Worm (Caenorhabditis elegans) whole organism, young adult: ENCODE results near the gene eef-1A.2.

ENCODE experiments used
- B0035.1 ChIP-seq: sonication (generic microtip); optimal IDR thresholded peaks from 2 replicates; lab custom pipeline; 2016; ENCODE audit warnings: missing genetic modification characterization, mild to moderate bottlenecking, missing compliant biosample characterization, missing genotype, missing genetic modification reagents
- F49E8.2 ChIP-seq: sonication (generic microtip); optimal IDR thresholded peaks from 3 replicates; lab custom pipeline; 2017; ENCODE audit warnings: missing genetic modification characterization, mild to moderate bottlenecking, missing compliant biosample characterization, antibody characterized with exemption, moderate library complexity; ENCODE audit not compliant: insufficient read depth
- F52B5.7 ChIP-seq: sonication (generic microtip); optimal IDR thresholded peaks from 2 replicates; lab custom pipeline; 2016; ENCODE audit warnings: mild to moderate bottlenecking, missing genetic modification characterization, missing compliant biosample characterization
- T26A5.8 ChIP-seq: sonication (generic microtip); optimal IDR thresholded peaks from 2 replicates; lab custom pipeline; 2016; ENCODE audit warnings: missing genetic modification characterization, missing compliant biosample characterization
- Y95B8A.8 ChIP-seq: fragments of 200-800 bp; sonication (Bioruptor generic); IDR thresholded peaks from 2 replicates; pipeline ENCODE4 v1.3.6; 2022; ENCODE audit warnings: missing genetic modification reagents, missing genetic modification characterization, missing compliant biosample characterization
- aptf-2 ChIP-seq: fragments of 200-800 bp; sonication (Bioruptor generic); conservative IDR thresholded peaks from 2 replicates; pipeline ENCODE4 v1.3.6; 2022; ENCODE audit warnings: missing genetic modification reagents, missing genetic modification characterization, missing compliant biosample characterization
- aptf-3 ChIP-seq: fragments of 200-800 bp; sonication (Bioruptor generic); IDR thresholded peaks from 2 replicates; pipeline ENCODE4 v1.3.6; 2022; ENCODE audit warnings: missing genetic modification characterization, missing compliant biosample characterization
- ceh-27 ChIP-seq: fragments of 200-800 bp; sonication (Bioruptor generic); optimal IDR thresholded peaks from 2 replicates; lab custom pipeline; 2018; ENCODE audit warnings: mild to moderate bottlenecking, missing genetic modification characterization, moderate library complexity, missing compliant biosample characterization
- ceh-40 ChIP-seq: fragments of 200-800 bp; sonication (Bioruptor generic); IDR thresholded peaks from 2 replicates; pipeline ENCODE4 v1.3.6; 2022; ENCODE audit warnings: missing genetic modification characterization, missing compliant biosample characterization
- ceh-79 ChIP-seq: sonication (generic microtip); optimal IDR thresholded peaks from 2 replicates; lab custom pipeline; 2017; ENCODE audit warnings: mild to moderate bottlenecking, missing genetic modification characterization, missing compliant biosample characterization
- ceh-91 ChIP-seq: fragments of 200-800 bp; sonication (Bioruptor generic); IDR thresholded peaks from 2 replicates; pipeline ENCODE4 v1.3.6; 2022; ENCODE audit warnings: missing genetic modification reagents, missing genetic modification characterization, missing compliant biosample characterization
- ekl-4 ChIP-seq: fragments of 200-800 bp; sonication (Bioruptor generic); IDR thresholded peaks from 2 replicates; pipeline ENCODE4 v1.3.6; 2022; ENCODE audit warnings: missing genetic modification reagents, missing genetic modification characterization, missing compliant biosample characterization
- gei-17 ChIP-seq: fragments of 200-800 bp; sonication (Bioruptor generic); optimal IDR thresholded peaks from 2 replicates; lab custom pipeline; 2018; ENCODE audit warnings: mild to moderate bottlenecking, missing genetic modification characterization, missing compliant biosample characterization
- hlh-12 ChIP-seq: sonication (generic microtip); optimal IDR thresholded peaks from 2 replicates; lab custom pipeline; 2016; ENCODE audit warnings: missing genetic modification characterization, missing compliant biosample characterization
- hmg-20 ChIP-seq: fragments of 200-800 bp; sonication (Bioruptor generic); IDR thresholded peaks from 2 replicates; pipeline ENCODE4 v1.3.6; 2022; ENCODE audit warnings: missing genetic modification reagents, missing genetic modification characterization, missing compliant biosample characterization
- lag-1 ChIP-seq: fragments of 200-800 bp; sonication (Bioruptor generic); IDR thresholded peaks from 2 replicates; pipeline ENCODE4 v1.3.6; 2022; ENCODE audit warnings: missing genetic modification reagents, missing genetic modification characterization, missing compliant biosample characterization
- lin-35 ChIP-seq, 3 experiments: fragments of 150-350 bp in 2 of 3; sonication (generic microtip) in 1 of 3; optimal IDR thresholded peaks; 2 replicates each; lab custom pipeline; 2014 to 2018; ENCODE audit warnings: missing biosample characterization in 3 of 3, missing genetic modification characterization in 3 of 3, missing genetic modification reagents in 3 of 3
- lin-40 ChIP-seq: sonication (generic microtip); optimal IDR thresholded peaks from 2 replicates; lab custom pipeline; 2016; ENCODE audit warnings: missing genetic modification characterization, mild to moderate bottlenecking, missing compliant biosample characterization, missing genotype, missing genetic modification reagents
- lir-1 ChIP-seq: fragments of 200-800 bp; sonication (Bioruptor generic); conservative IDR thresholded peaks from 2 replicates; pipeline ENCODE4 v1.3.6; 2022; ENCODE audit warnings: missing genetic modification reagents, missing genetic modification characterization, missing compliant biosample characterization
- lsl-1 ChIP-seq: fragments of 200-800 bp; sonication (Bioruptor generic); optimal IDR thresholded peaks from 2 replicates; lab custom pipeline; 2018; ENCODE audit warnings: mild to moderate bottlenecking, missing genetic modification characterization, moderate library complexity, missing compliant biosample characterization
- lsy-27 ChIP-seq: sonication (generic microtip); optimal IDR thresholded peaks from 2 replicates; lab custom pipeline; 2017; ENCODE audit warnings: missing genetic modification characterization, mild to moderate bottlenecking, missing compliant biosample characterization, antibody characterized with exemption, missing genotype, borderline replicate concordance; ENCODE audit not compliant: insufficient read depth
- madf-10 ChIP-seq: sonication (generic microtip); optimal IDR thresholded peaks from 2 replicates; lab custom pipeline; 2016; ENCODE audit warnings: mild to moderate bottlenecking, missing genetic modification characterization, missing compliant biosample characterization
- mxl-1 ChIP-seq: sonication (generic microtip); optimal IDR thresholded peaks from 2 replicates; lab custom pipeline; 2016; ENCODE audit warnings: missing genetic modification characterization, missing compliant biosample characterization
- nfya-2 ChIP-seq: fragments of 200-800 bp; sonication (Bioruptor generic); IDR thresholded peaks from 2 replicates; pipeline ENCODE4 v1.3.6; 2022; ENCODE audit warnings: missing genetic modification reagents, missing genetic modification characterization, missing compliant biosample characterization
- nfyb-1 ChIP-seq: fragments of 200-800 bp; sonication (Bioruptor generic); IDR thresholded peaks from 2 replicates; pipeline ENCODE4 v1.3.6; 2022; ENCODE audit warnings: missing genetic modification reagents, missing genetic modification characterization, missing compliant biosample characterization
- nhr-80 ChIP-seq: sonication (generic microtip); optimal IDR thresholded peaks from 2 replicates; lab custom pipeline; 2016; ENCODE audit warnings: missing genetic modification characterization, missing compliant biosample characterization
- pbrm-1 ChIP-seq: fragments of 200-800 bp; sonication (Bioruptor generic); IDR thresholded peaks from 2 replicates; pipeline ENCODE4 v1.3.6; 2022; ENCODE audit warnings: missing genetic modification reagents, missing genetic modification characterization, missing compliant biosample characterization
- rpc-1 ChIP-seq, 2 experiments: fragments of 150-350 bp in 1 of 2; sonication (generic microtip) in 1 of 2; optimal IDR thresholded peaks; 2 replicates each; lab custom pipeline; 2014 to 2018; ENCODE audit warnings: missing biosample characterization in 1 of 2, missing genetic modification characterization in 1 of 2, missing genetic modification reagents in 1 of 2, missing genotype in 1 of 2
- snpc-1.3 ChIP-seq: sonication (generic microtip); optimal IDR thresholded peaks from 2 replicates; lab custom pipeline; 2017; ENCODE audit warnings: missing genetic modification characterization, mild to moderate bottlenecking, missing compliant biosample characterization, antibody characterized with exemption, moderate library complexity, missing genotype, missing genetic modification reagents; ENCODE audit not compliant: insufficient read depth
- snpc-3.4 ChIP-seq: sonication (generic microtip); optimal IDR thresholded peaks from 2 replicates; lab custom pipeline; 2017; ENCODE audit warnings: missing genetic modification characterization, mild to moderate bottlenecking, missing compliant biosample characterization, antibody characterized with exemption, moderate library complexity, missing genotype, missing genetic modification reagents
- sptf-2 ChIP-seq: fragments of 200-800 bp; sonication (Bioruptor generic); optimal IDR thresholded peaks from 2 replicates; lab custom pipeline; 2018; ENCODE audit warnings: mild to moderate bottlenecking, missing genetic modification characterization, missing compliant biosample characterization
- zfh-2 ChIP-seq: fragments of 200-800 bp; sonication (Bioruptor generic); conservative IDR thresholded peaks from 2 replicates; pipeline ENCODE4 v1.3.6; 2022; ENCODE audit warnings: missing genetic modification reagents, missing genetic modification characterization, missing compliant biosample characterization
- ztf-18 ChIP-seq: sonication (generic microtip); optimal IDR thresholded peaks from 2 replicates; lab custom pipeline; 2016; ENCODE audit warnings: missing genotype, mild to moderate bottlenecking, missing genetic modification characterization, missing compliant biosample characterization
- ztf-26 ChIP-seq: sonication (generic microtip); optimal IDR thresholded peaks from 2 replicates; lab custom pipeline; 2017; ENCODE audit warnings: missing genetic modification characterization, missing compliant biosample characterization
- ztf-28 ChIP-seq: fragments of 200-800 bp; sonication (Bioruptor generic); IDR thresholded peaks from 2 replicates; pipeline ENCODE4 v1.3.6; 2022; ENCODE audit warnings: missing genetic modification reagents, missing genetic modification characterization, missing compliant biosample characterization
- ztf-3 ChIP-seq: fragments of 200-800 bp; sonication (Bioruptor generic); optimal IDR thresholded peaks from 2 replicates; lab custom pipeline; 2018; ENCODE audit warnings: mild to moderate bottlenecking, missing genetic modification characterization, missing compliant biosample characterization

eef-1A.2 gene

ce11 chrX:7773714-7774318 is 49.6 kb upstream of the eef-1A.2 start (continued):
- TF ChIP-seq rpc-1 (optimal IDR thresholded peaks at IDR 0.05; lab: Kevin White, UChicago) (peak; percentile 78), rpc-1 (tag; optimal IDR thresholded peaks at IDR 0.05; lab: Kevin White, UChicago) (peak; percentile 92), T26A5.8 (tag; lab: Kevin White, UChicago) (no peak), lin-40 (tag; lab: Kevin White, UChicago) (no peak), zfh-2 (GFP tag; lab: Robert Waterston, UW) (0 out of 2 replicates have a peak, but pooled peaks have one; percentile 31), F49E8.2 (tag; lab: Kevin White, UChicago) (peak; percentile 11), lsy-27 (tag; lab: Kevin White, UChicago) (peak; percentile 53), aptf-3 (GFP tag; lab: Robert Waterston, UW) (0 out of 2 replicates have a peak, but pooled peaks have one; percentile 48), lsl-1 (GFP tag; lab: Kevin White, UChicago) (peak; percentile 4), ceh-79 (tag; lab: Kevin White, UChicago) (no peak), ztf-18 (peak; percentile 58), madf-10 (tag; lab: Kevin White, UChicago) (peak; percentile 18), lir-1 (GFP tag; lab: Robert Waterston, UW) (no peak), ceh-91 (GFP tag; lab: Robert Waterston, UW) (no peak), F52B5.7 (tag; lab: Kevin White, UChicago) (no peak), ceh-27 (GFP tag; lab: Kevin White, UChicago) (no peak), pbrm-1 (GFP tag; lab: Robert Waterston, UW) (0 out of 2 replicates have a peak, but pooled peaks have one; percentile 61), aptf-2 (GFP tag; lab: Robert Waterston, UW) (no peak), snpc-3.4 (tag; lab: Kevin White, UChicago) (peak; percentile 38)

ce11 chrX:7776509-7777001 is 46.9 kb upstream of the eef-1A.2 start, which contains the start of gene mec-7:
Gene mec-7, minus strand, starts transcription at chrX:7776689.
- no peak for TF ChIP-seq nhr-80
- peak; percentile 29; the same call in 1 of the 2 replicates for TF ChIP-seq zfh-2 (GFP tag; lab: Robert Waterston, UW)
- TF ChIP-seq, all 124 proteins: peak for 1

- no peak for TF ChIP-seq lag-1 (GFP tag; lab: Robert Waterston, UW)
- TF ChIP-seq ztf-3 (GFP tag; lab: Kevin White, UChicago): no peak
- no peak for TF ChIP-seq lin-35 (GFP tag; optimal IDR thresholded peaks at IDR 0.05; lab: Kevin White, UChicago)
- no peak for TF ChIP-seq nfyb-1 (GFP tag; lab: Robert Waterston, UW)
Measured at ce11 chrX:7778786-7779185, 44.7 kb upstream of the eef-1A.2 start.

- TF ChIP-seq sptf-2 (GFP tag; lab: Kevin White, UChicago) (no peak), hmg-20 (GFP tag; lab: Robert Waterston, UW) (no peak)
Measured at ce11 chrX:7779527-7780033, 43.9 kb upstream of the eef-1A.2 start, which contains the start of gene ZK154.1. Gene ZK154.1, plus strand, starts transcription at chrX:7779577.

- no peak for TF ChIP-seq ceh-91 (GFP tag; lab: Robert Waterston, UW)
- no peak for TF ChIP-seq ztf-26 (tag; lab: Kevin White, UChicago)
- no peak for TF ChIP-seq Y95B8A.8 (GFP tag; lab: Robert Waterston, UW)
- no peak for TF ChIP-seq B0035.1 (tag; lab: Kevin White, UChicago)
- no peak for TF ChIP-seq ceh-79 (tag; lab: Kevin White, UChicago)
- no peak for TF ChIP-seq ceh-40 (GFP tag; lab: Robert Waterston, UW)
- no peak for TF ChIP-seq snpc-1.3
- no peak for TF ChIP-seq ceh-27 (GFP tag; lab: Kevin White, UChicago)
- no peak for TF ChIP-seq ekl-4 (GFP tag; lab: Robert Waterston, UW)
- no peak for TF ChIP-seq ztf-28 (GFP tag; lab: Robert Waterston, UW)
- TF ChIP-seq nfya-2: no peak
- no peak for TF ChIP-seq gei-17 (GFP tag; lab: Kevin White, UChicago)
- no peak for TF ChIP-seq mxl-1
- no peak for TF ChIP-seq hlh-12 (tag; lab: Kevin White, UChicago)
- TF ChIP-seq, all 124 proteins: peak for 0
Measured at ce11 chrX:7781827-7782226, 41.6 kb upstream of the eef-1A.2 start.
